Fruit fly (Drosophila melanogaster) whole organism, wandering third instar larva: ENCODE data around the gene CG7328.

Experiments
- CG32264 ChIP-seq: fragments of 200-800 bp; sonication (Bioruptor generic); optimal IDR thresholded peaks from 2 replicates; lab custom pipeline; 2016; ENCODE audit warnings: missing biosample characterization, missing genetic modification characterization
- CG9705 ChIP-seq: fragments of 200-800 bp; sonication (Bioruptor generic); optimal IDR thresholded peaks from 2 replicates; lab custom pipeline; 2018; ENCODE audit warnings: missing biosample characterization, mild to moderate bottlenecking, missing genetic modification characterization
- Dfd ChIP-seq: fragments of >200 bp; optimal IDR thresholded peaks from 2 replicates; lab custom pipeline; 2017; ENCODE audit warnings: missing biosample characterization, missing genetic modification characterization
- HLH106 ChIP-seq: fragments of 200-800 bp; optimal IDR thresholded peaks from 3 replicates; lab custom pipeline; 2019; ENCODE audit warnings: missing biosample characterization, mild to moderate bottlenecking, missing genetic modification characterization, moderate library complexity
- Mio ChIP-seq: sonication (Bioruptor generic); optimal IDR thresholded peaks from 2 replicates; lab custom pipeline; 2016; ENCODE audit warnings: missing biosample characterization, missing genetic modification characterization
- Myc ChIP-seq: fragments of >200 bp; optimal IDR thresholded peaks from 2 replicates; lab custom pipeline; 2017
- OdsH ChIP-seq: fragments of 200-800 bp; sonication (Bioruptor generic); optimal IDR thresholded peaks from 2 replicates; lab custom pipeline; 2016; ENCODE audit warnings: missing biosample characterization, mild to moderate bottlenecking, missing genetic modification characterization
- br ChIP-seq: fragments of 200-800 bp; sonication (Bioruptor generic); optimal IDR thresholded peaks from 2 replicates; lab custom pipeline; 2016; ENCODE audit warnings: missing biosample characterization, missing genetic modification characterization
- brk ChIP-seq: fragments of 200-800 bp; sonication (Bioruptor generic); optimal IDR thresholded peaks from 2 replicates; lab custom pipeline; 2016; ENCODE audit warnings: missing biosample characterization, mild to moderate bottlenecking, missing genetic modification characterization
- dl ChIP-seq, 2 experiments: fragments of 175-275, 200-275 bp in 1 of 2; fragments of 200-275 bp in 1 of 2; sonication (Bioruptor generic); optimal IDR thresholded peaks; lab custom pipeline; 2018; ENCODE audit warnings: mild to moderate bottlenecking in 2 of 2, missing biosample characterization in 2 of 2, missing genetic modification characterization in 2 of 2, moderate library complexity in 2 of 2; ENCODE audit not compliant: partially characterized antibody in 2 of 2, insufficient read depth in 1 of 2
- h ChIP-seq: fragments of 200-800 bp; sonication (Bioruptor generic); optimal IDR thresholded peaks from 3 replicates; lab custom pipeline; 2016; ENCODE audit warnings: missing biosample characterization, mild to moderate bottlenecking, missing genetic modification characterization
- sv ChIP-seq: fragments of 200-800 bp; sonication (Bioruptor generic); optimal IDR thresholded peaks from 3 replicates; lab custom pipeline; 2016; ENCODE audit warnings: missing biosample characterization, missing genetic modification characterization
- tai ChIP-seq: sonication (Bioruptor generic); optimal IDR thresholded peaks from 2 replicates; lab custom pipeline; 2016; ENCODE audit warnings: missing biosample characterization, missing genetic modification characterization
- usp ChIP-seq: fragments of >200 bp; optimal IDR thresholded peaks from 2 replicates; lab custom pipeline; 2017; ENCODE audit warnings: missing biosample characterization, missing genetic modification characterization

DNA sequence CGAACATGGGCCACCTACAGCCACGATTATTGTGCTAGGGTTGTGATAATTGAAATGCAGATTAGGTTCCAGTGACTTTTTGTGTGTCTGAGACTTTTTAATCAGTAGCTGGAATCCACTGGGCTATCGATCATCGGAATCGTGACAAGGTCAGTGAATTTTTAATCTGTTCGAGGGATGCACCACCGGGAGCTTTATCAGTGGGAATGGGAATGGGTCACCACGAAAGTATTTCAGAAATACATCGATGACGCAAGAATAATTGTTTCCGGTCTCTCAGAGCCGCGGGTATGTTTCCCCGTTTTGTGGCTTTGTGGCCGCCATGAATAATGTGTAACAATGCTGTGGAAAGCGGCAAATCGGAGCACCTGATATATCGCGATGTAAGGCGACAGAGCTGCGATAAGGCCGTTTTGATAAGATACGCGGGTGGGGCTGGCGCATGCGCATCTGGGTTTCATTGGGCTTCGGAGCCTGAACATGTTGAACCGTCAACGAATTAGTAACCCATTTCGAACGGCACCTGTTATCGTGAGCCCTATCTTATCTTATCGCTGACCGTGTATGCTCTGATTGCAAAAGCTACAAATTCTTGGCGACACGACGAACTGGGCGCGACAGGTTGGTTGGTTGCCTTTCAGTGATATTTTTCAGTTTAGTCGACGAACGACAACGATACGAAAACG, 47.6 kb upstream of the CG7328 start, which contains the start of gene Ssk:
- TF ChIP-seq HLH106 (no peak), h (GFP tag; lab: Kevin White, UChicago) (peak; percentile 20), CG9705 (GFP tag; lab: Kevin White, UChicago) (no peak), br (no peak), Myc (lab: Kevin White, UChicago) (no peak), brk (GFP tag; lab: Kevin White, UChicago) (no peak), Mio (GFP tag; lab: Kevin White, UChicago) (no peak), dl (GFP tag; optimal IDR thresholded peaks at IDR 0.05; lab: Kevin White, UChicago; ENCODE audit: insufficient read depth in 1 of 2, partially characterized antibody in 2 of 2) (no peak), usp (no peak), Dfd (GFP tag; lab: Kevin White, UChicago) (no peak), sv (no peak), CG32264 (GFP tag; lab: Kevin White, UChicago) (no peak), OdsH (GFP tag; lab: Kevin White, UChicago) (no peak), tai (GFP tag; lab: Kevin White, UChicago) (no peak)
